Fruit fly (Drosophila melanogaster) whole organism, embryonic: ENCODE measurements around the gene CG13074.

Experiments
- B-H1 ChIP-seq: fragments of 200-800 bp; sonication (Bioruptor generic); IDR thresholded peaks from 3 replicates; pipeline ENCODE4 v1.3.6; 2022; ENCODE audit warnings: missing biosample characterization, missing genetic modification characterization
- BEAF-32 ChIP-seq: fragments of 200-800 bp; sonication (Bioruptor generic); optimal IDR thresholded peaks from 3 replicates; lab custom pipeline; 2017; ENCODE audit warnings: missing biosample characterization, missing genetic modification characterization, mild to moderate bottlenecking, moderate library complexity, missing genetic modification reagents
- CG16813 ChIP-seq: fragments of 200-800 bp; sonication (Bioruptor generic); IDR thresholded peaks from 3 replicates; pipeline ENCODE4 v1.3.6; 2022; ENCODE audit warnings: missing biosample characterization, missing genetic modification characterization; ENCODE audit not compliant: partially characterized antibody
- CG17568 ChIP-seq: fragments of 200-800 bp; sonication (Bioruptor generic); optimal IDR thresholded peaks from 2 replicates; lab custom pipeline; 2018; ENCODE audit warnings: missing biosample characterization, mild to moderate bottlenecking, missing genetic modification characterization, moderate library complexity
- CG18764 ChIP-seq: fragments of 200-800 bp; sonication (Bioruptor generic); optimal IDR thresholded peaks from 3 replicates; lab custom pipeline; 2016; ENCODE audit warnings: missing biosample characterization, missing genetic modification characterization
- CG2712 ChIP-seq: fragments of 200-800 bp; optimal IDR thresholded peaks from 3 replicates; lab custom pipeline; 2019; ENCODE audit warnings: missing biosample characterization, mild to moderate bottlenecking, missing genetic modification characterization, moderate library complexity
- CG30403 ChIP-seq: fragments of 200-800 bp; sonication (Bioruptor generic); optimal IDR thresholded peaks from 3 replicates; lab custom pipeline; 2016; ENCODE audit warnings: missing biosample characterization, missing genetic modification characterization
- CG6791 ChIP-seq: fragments of 200-800 bp; sonication (Bioruptor generic); IDR thresholded peaks from 3 replicates; pipeline ENCODE4 v1.3.6; 2022; ENCODE audit warnings: missing biosample characterization, missing genetic modification characterization; ENCODE audit not compliant: partially characterized antibody
- CG6854 ChIP-seq: fragments of 200-800 bp; sonication (Bioruptor generic); optimal IDR thresholded peaks from 3 replicates; lab custom pipeline; 2017; ENCODE audit warnings: missing biosample characterization, mild to moderate bottlenecking, missing genetic modification characterization
- CG8089 ChIP-seq: fragments of 200-800 bp; sonication (Bioruptor generic); optimal IDR thresholded peaks from 3 replicates; lab custom pipeline; 2016; ENCODE audit warnings: missing biosample characterization, missing genetic modification characterization
- CG8359 ChIP-seq: fragments of 200-800 bp; sonication (Bioruptor generic); optimal IDR thresholded peaks from 2 replicates; lab custom pipeline; 2017; ENCODE audit warnings: missing biosample characterization, mild to moderate bottlenecking, missing genetic modification characterization, borderline replicate concordance
- CG9797 ChIP-seq: fragments of 200-800 bp; sonication (Bioruptor generic); optimal IDR thresholded peaks from 3 replicates; lab custom pipeline; 2018; ENCODE audit warnings: missing biosample characterization, mild to moderate bottlenecking, missing genetic modification characterization
- E2f1 ChIP-seq: fragments of 200-800 bp; sonication (Bioruptor generic); IDR thresholded peaks from 2 replicates; pipeline ENCODE4 v1.3.6; 2022; ENCODE audit warnings: missing biosample characterization, missing genetic modification characterization
- Ets65A ChIP-seq: fragments of 200-800 bp; sonication (Bioruptor generic); peaks from one replicate; lab custom pipeline; 2016; ENCODE audit warnings: missing biosample characterization, missing genetic modification characterization
- Hmx ChIP-seq: fragments of 200-800 bp; sonication (Bioruptor generic); optimal IDR thresholded peaks from 2 replicates; lab custom pipeline; 2016; ENCODE audit warnings: missing biosample characterization, missing genetic modification characterization
- Hr3 ChIP-seq: fragments of 200-800 bp; sonication (Bioruptor generic); optimal IDR thresholded peaks from 3 replicates; lab custom pipeline; 2016; ENCODE audit warnings: missing biosample characterization, missing genetic modification characterization
- Hr51 ChIP-seq, 2 experiments: fragments of 200-800 bp; sonication (Bioruptor generic); optimal IDR thresholded peaks; 2 replicates in 1 of 2; 3 replicates in 1 of 2; lab custom pipeline; 2016 to 2018; ENCODE audit warnings: missing biosample characterization in 2 of 2, missing genetic modification characterization in 2 of 2, mild to moderate bottlenecking in 1 of 2, moderate library complexity in 1 of 2
- MTF-1 ChIP-seq: fragments of 200-800 bp; sonication (Bioruptor generic); optimal IDR thresholded peaks from 2 replicates; lab custom pipeline; 2018; ENCODE audit warnings: missing biosample characterization, mild to moderate bottlenecking, missing genetic modification characterization, borderline replicate concordance
- Med ChIP-seq: fragments of 200-800 bp; sonication (Bioruptor generic); peaks from one replicate; lab custom pipeline; 2016; ENCODE audit warnings: missing biosample characterization, missing genetic modification characterization, mild to moderate bottlenecking, inconsistent platforms, moderate library complexity
- PHDP ChIP-seq: fragments of 200-800 bp; sonication (Bioruptor generic); optimal IDR thresholded peaks from 3 replicates; lab custom pipeline; 2018; ENCODE audit warnings: missing biosample characterization, mild to moderate bottlenecking, missing genetic modification characterization, moderate library complexity
- Sin3A ChIP-seq: fragments of >200 bp; optimal IDR thresholded peaks from 2 replicates; lab custom pipeline; 2018
- Spps ChIP-seq: fragments of 200-800 bp; sonication (Bioruptor generic); optimal IDR thresholded peaks from 2 replicates; lab custom pipeline; 2018; ENCODE audit warnings: missing biosample characterization, mild to moderate bottlenecking, missing genetic modification characterization
- Sry-δ ChIP-seq: fragments of 200-800 bp; sonication (Bioruptor generic); optimal IDR thresholded peaks from 2 replicates; lab custom pipeline; 2016; ENCODE audit warnings: missing biosample characterization, missing genetic modification characterization
- Trl ChIP-seq, 3 experiments: fragments of >200 bp in 2 of 3; fragments of 200-800 bp in 1 of 3; sonication (Bioruptor generic) in 1 of 3; optimal IDR thresholded peaks; 2 replicates in 1 of 3; 3 replicates in 2 of 3; lab custom pipeline; 2016 to 2017; ENCODE audit warnings: missing biosample characterization in 1 of 3, missing genetic modification characterization in 1 of 3
- Usf ChIP-seq: fragments of 200-800 bp; sonication (Bioruptor generic); optimal IDR thresholded peaks from 2 replicates; lab custom pipeline; 2017; ENCODE audit warnings: missing genotype, missing biosample characterization, missing genetic modification characterization
- abd-A ChIP-seq: fragments of 200-800 bp; sonication (Bioruptor generic); optimal IDR thresholded peaks from 3 replicates; lab custom pipeline; 2019; ENCODE audit warnings: missing biosample characterization, mild to moderate bottlenecking, missing genetic modification characterization, moderate library complexity
- ash1 ChIP-seq: fragments of 200-800 bp; sonication (Bioruptor generic); optimal IDR thresholded peaks from 2 replicates; lab custom pipeline; 2018; ENCODE audit warnings: missing biosample characterization, mild to moderate bottlenecking, missing genetic modification characterization
- dm ChIP-seq: fragments of 200-800 bp; sonication (Bioruptor generic); optimal IDR thresholded peaks from 3 replicates; lab custom pipeline; 2016; ENCODE audit warnings: missing biosample characterization, missing genetic modification characterization
- gfzf ChIP-seq: fragments of 200-800 bp; sonication (Bioruptor generic); optimal IDR thresholded peaks from 2 replicates; lab custom pipeline; 2016; ENCODE audit warnings: missing biosample characterization, mild to moderate bottlenecking, missing genetic modification characterization, moderate library complexity
- lbe ChIP-seq: fragments of 200-800 bp; sonication (Bioruptor generic); optimal IDR thresholded peaks from 2 replicates; lab custom pipeline; 2016; ENCODE audit warnings: missing biosample characterization, mild to moderate bottlenecking, missing genetic modification characterization
- oc ChIP-seq: fragments of 200-800 bp; sonication (Bioruptor generic); optimal IDR thresholded peaks from 2 replicates; lab custom pipeline; 2018; ENCODE audit warnings: missing biosample characterization, mild to moderate bottlenecking, missing genetic modification characterization, moderate library complexity
- ranshi ChIP-seq: fragments of 200-800 bp; sonication (Bioruptor generic); IDR thresholded peaks from 2 replicates; pipeline ENCODE4 v1.3.6; 2022; ENCODE audit warnings: missing biosample characterization, missing genetic modification characterization
- slp2 ChIP-seq: fragments of 200-800 bp; sonication (Bioruptor generic); optimal IDR thresholded peaks from 2 replicates; lab custom pipeline; 2016; ENCODE audit warnings: missing biosample characterization, missing genetic modification characterization
- ssp ChIP-seq: fragments of 200-800 bp; sonication (Bioruptor generic); IDR thresholded peaks from 2 replicates; pipeline ENCODE4 v1.3.6; 2022; ENCODE audit warnings: missing biosample characterization, missing genetic modification characterization
- stwl ChIP-seq: fragments of 200-800 bp; sonication (Bioruptor generic); optimal IDR thresholded peaks from 3 replicates; lab custom pipeline; 2018; ENCODE audit warnings: missing biosample characterization, mild to moderate bottlenecking, missing genetic modification characterization, moderate library complexity
- vnd ChIP-seq: fragments of 200-800 bp; sonication (Bioruptor generic); IDR thresholded peaks from 3 replicates; pipeline ENCODE4 v1.3.6; 2022; ENCODE audit warnings: missing biosample characterization, missing genetic modification characterization; ENCODE audit not compliant: partially characterized antibody

Gene CG13074

dm6 chr3L:16143685-16144539 lies 46.6 kb upstream of the CG13074 start, which contains the start of gene CG32152 (continued):
- TF ChIP-seq CG2712 (tag; lab: Kevin White, UChicago) (peak; percentile 4), Sry-δ (GFP tag; lab: Kevin White, UChicago) (no peak), ranshi (GFP tag; lab: Robert Waterston, UW) (no peak), CG8359 (no peak), dm (GFP tag; lab: Kevin White, UChicago) (no peak), ash1 (GFP tag; lab: Kevin White, UChicago) (no peak), CG8089 (no peak), gfzf (GFP tag; lab: Kevin White, UChicago) (peak; percentile 43), Spps (tag; lab: Kevin White, UChicago) (no peak), MTF-1 (GFP tag; lab: Kevin White, UChicago) (no peak), vnd (GFP tag; lab: Robert Waterston, UW) (no peak), BEAF-32 (GFP tag; lab: Kevin White, UChicago) (no peak), ssp (GFP tag; lab: Robert Waterston, UW) (no peak), B-H1 (GFP tag; lab: Robert Waterston, UW) (no peak)

dm6 chr3L:16141556-16141955 lies 44.3 kb upstream of the CG13074 start:
- TF ChIP-seq lbe (GFP tag; lab: Kevin White, UChicago) (no peak), Sin3A (lab: Kevin White, UChicago) (no peak), PHDP (tag; lab: Kevin White, UChicago) (no peak), Usf (GFP tag; lab: Kevin White, UChicago) (no peak), CG17568 (GFP tag; lab: Kevin White, UChicago) (no peak), oc (tag; lab: Kevin White, UChicago) (no peak), stwl (tag; lab: Kevin White, UChicago) (no peak), Hr51 (GFP tag; optimal IDR thresholded peaks at IDR 0.05; lab: Kevin White, UChicago) (no peak), CG30403 (GFP tag; lab: Kevin White, UChicago) (no peak), Hr3 (GFP tag; lab: Kevin White, UChicago) (no peak), E2f1 (GFP tag; lab: Robert Waterston, UW) (no peak), CG6854 (no peak), CG18764 (GFP tag; lab: Kevin White, UChicago) (no peak), Ets65A (GFP tag; lab: Kevin White, UChicago) (peak; percentile 37), Med (GFP tag; lab: Kevin White, UChicago) (peak; percentile 25), Hmx (GFP tag; lab: Kevin White, UChicago) (no peak), Trl (optimal IDR thresholded peaks at IDR 0.05; lab: Kevin White, UChicago) (no peak), Trl (GFP tag; optimal IDR thresholded peaks at IDR 0.05; lab: Kevin White, UChicago) (no peak), slp2 (no peak), CG6791 (GFP tag; lab: Robert Waterston, UW) (0 out of 3 replicates have a peak, but pooled peaks have one; percentile 13), abd-A (tag; lab: Kevin White, UChicago) (no peak), CG9797 (GFP tag; lab: Kevin White, UChicago) (no peak), CG16813 (GFP tag; lab: Robert Waterston, UW) (no peak)
